Worm (Caenorhabditis elegans) whole organism, L2 larva: ENCODE data around the gene ugt-8.
A peak's percentile ranks its signal among the peaks of the same experiment; 100 is the strongest.
"Not testable (repeated sequence)": the region's sequence is repeated elsewhere in the genome, so short reads cannot be mapped to it uniquely, and the experiment has no call there.

Experiments
- C34F6.9 ChIP-seq: fragments of 150-350 bp; optimal IDR thresholded peaks from 2 replicates; lab custom pipeline; 2014; ENCODE audit warnings: missing biosample characterization, missing genetic modification characterization
- F13H6.1 ChIP-seq: sonication (generic microtip); optimal IDR thresholded peaks from 2 replicates; lab custom pipeline; 2016; ENCODE audit warnings: missing genetic modification characterization, missing compliant biosample characterization
- Y55F3AM.14 ChIP-seq: fragments of 200-800 bp; sonication (Bioruptor generic); optimal IDR thresholded peaks from 2 replicates; lab custom pipeline; 2018; ENCODE audit warnings: mild to moderate bottlenecking, missing genetic modification characterization, missing compliant biosample characterization
- ZK546.5 ChIP-seq: sonication (generic microtip); optimal IDR thresholded peaks from 2 replicates; lab custom pipeline; 2017; ENCODE audit warnings: missing biosample characterization, missing genetic modification characterization
- ama-1 ChIP-seq: fragments of 150-350 bp; optimal IDR thresholded peaks from 2 replicates; lab custom pipeline; 2018; ENCODE audit warnings: inconsistent platforms
- blmp-1 ChIP-seq: sonication (generic microtip); optimal IDR thresholded peaks from 2 replicates; lab custom pipeline; 2017; ENCODE audit warnings: missing genetic modification characterization, mild to moderate bottlenecking, missing compliant biosample characterization, antibody characterized with exemption, moderate library complexity; ENCODE audit not compliant: insufficient read depth
- ceh-16 ChIP-seq: fragments of 150-350 bp; optimal IDR thresholded peaks from 2 replicates; lab custom pipeline; 2014; ENCODE audit warnings: missing biosample characterization, missing genetic modification characterization
- crh-2 ChIP-seq: sonication (generic microtip); optimal IDR thresholded peaks from 2 replicates; lab custom pipeline; 2017; ENCODE audit warnings: missing biosample characterization, missing genetic modification characterization
- dmd-4 ChIP-seq: sonication (generic microtip); optimal IDR thresholded peaks from 2 replicates; lab custom pipeline; 2017; ENCODE audit warnings: missing biosample characterization, missing genetic modification characterization
- egl-27 ChIP-seq: sonication (generic microtip); optimal IDR thresholded peaks from 3 replicates; lab custom pipeline; 2017; ENCODE audit warnings: missing biosample characterization, missing genetic modification reagents, missing genetic modification characterization
- elt-3 ChIP-seq: sonication (generic microtip); optimal IDR thresholded peaks from 2 replicates; lab custom pipeline; 2017; ENCODE audit warnings: missing biosample characterization, missing genetic modification characterization
- fos-1 ChIP-seq: fragments of 150-350 bp; optimal IDR thresholded peaks from 2 replicates; lab custom pipeline; 2014; ENCODE audit warnings: missing biosample characterization, missing genetic modification characterization
- lin-11 ChIP-seq: fragments of 150-350 bp; sonication (generic microtip); optimal IDR thresholded peaks from 2 replicates; lab custom pipeline; 2014; ENCODE audit warnings: missing biosample characterization, missing genetic modification characterization, inconsistent platforms, mixed read lengths
- lin-39 ChIP-seq: fragments of 150-350 bp; optimal IDR thresholded peaks from 2 replicates; lab custom pipeline; 2014; ENCODE audit warnings: missing biosample characterization, missing genetic modification reagents, missing genetic modification characterization
- mab-5 ChIP-seq: fragments of 150-350 bp; optimal IDR thresholded peaks from 2 replicates; lab custom pipeline; 2014; ENCODE audit warnings: missing biosample characterization, missing genetic modification characterization
- mdl-1 ChIP-seq, 2 experiments: fragments of 150-350 bp in 1 of 2; sonication (generic microtip) in 1 of 2; optimal IDR thresholded peaks; 2 replicates each; lab custom pipeline; 2017; ENCODE audit warnings: missing biosample characterization in 2 of 2, missing genetic modification characterization in 2 of 2
- nhr-10 ChIP-seq: sonication (generic microtip); optimal IDR thresholded peaks from 2 replicates; lab custom pipeline; 2017; ENCODE audit warnings: missing biosample characterization, missing genetic modification characterization
- nhr-11 ChIP-seq: fragments of 150-350 bp; optimal IDR thresholded peaks from 2 replicates; lab custom pipeline; 2014; ENCODE audit warnings: missing biosample characterization, missing genetic modification characterization
- nhr-129 ChIP-seq: fragments of 150-350 bp; optimal IDR thresholded peaks from 2 replicates; lab custom pipeline; 2014; ENCODE audit warnings: missing biosample characterization, missing genetic modification characterization
- nhr-21 ChIP-seq: fragments of 150-350 bp; optimal IDR thresholded peaks from 2 replicates; lab custom pipeline; 2014; ENCODE audit warnings: missing biosample characterization, missing genetic modification characterization
- nhr-23 ChIP-seq: fragments of 150-350 bp; optimal IDR thresholded peaks from 2 replicates; lab custom pipeline; 2014; ENCODE audit warnings: missing biosample characterization, missing genetic modification reagents, missing genetic modification characterization
- nhr-25 ChIP-seq: fragments of 150-350 bp; sonication (generic microtip); optimal IDR thresholded peaks from 3 replicates; lab custom pipeline; 2014; ENCODE audit warnings: missing biosample characterization, missing genetic modification characterization
- peb-1 ChIP-seq: fragments of 150-350 bp; optimal IDR thresholded peaks from 2 replicates; lab custom pipeline; 2014; ENCODE audit warnings: missing biosample characterization, missing genetic modification characterization
- skn-1 ChIP-seq: sonication (generic microtip); optimal IDR thresholded peaks from 2 replicates; lab custom pipeline; 2017; ENCODE audit warnings: missing biosample characterization, missing genetic modification characterization
- sma-3 ChIP-seq: sonication (generic microtip); optimal IDR thresholded peaks from 2 replicates; lab custom pipeline; 2016; ENCODE audit warnings: missing genetic modification reagents, missing genetic modification characterization, missing compliant biosample characterization
- sma-9 ChIP-seq, 2 experiments: fragments of 150-350 bp in 1 of 2; sonication (generic microtip) in 1 of 2; optimal IDR thresholded peaks; 2 replicates each; lab custom pipeline; 2014 to 2016; ENCODE audit warnings: missing genetic modification characterization in 2 of 2, mild to moderate bottlenecking in 1 of 2, missing biosample characterization in 1 of 2, missing compliant biosample characterization in 1 of 2, missing genetic modification reagents in 1 of 2, moderate library complexity in 1 of 2
- snpc-4 ChIP-seq: fragments of 150-350 bp; optimal IDR thresholded peaks from 2 replicates; lab custom pipeline; 2014; ENCODE audit warnings: missing biosample characterization, missing genetic modification characterization
- unc-39 ChIP-seq: fragments of 150-350 bp; optimal IDR thresholded peaks from 2 replicates; lab custom pipeline; 2014; ENCODE audit warnings: missing biosample characterization, missing genetic modification characterization
- unc-62 ChIP-seq: fragments of 150-350 bp; optimal IDR thresholded peaks from 2 replicates; lab custom pipeline; 2014; ENCODE audit warnings: missing biosample characterization, missing genetic modification reagents, missing genetic modification characterization
- zag-1 ChIP-seq: fragments of 150-350 bp; optimal IDR thresholded peaks from 2 replicates; lab custom pipeline; 2014; ENCODE audit warnings: missing biosample characterization, missing genetic modification characterization
- ztf-1 ChIP-seq: fragments of 200-800 bp; sonication (Bioruptor generic); conservative IDR thresholded peaks from 2 replicates; pipeline ENCODE4 v1.3.6; 2022; ENCODE audit warnings: missing genetic modification characterization, missing compliant biosample characterization
- ztf-11 ChIP-seq: sonication (generic microtip); optimal IDR thresholded peaks from 2 replicates; lab custom pipeline; 2017; ENCODE audit warnings: missing biosample characterization, missing genetic modification characterization
- ztf-4 ChIP-seq: fragments of 150-350 bp; optimal IDR thresholded peaks from 2 replicates; lab custom pipeline; 2014; ENCODE audit warnings: missing biosample characterization, missing genetic modification characterization

Gene ugt-8

DNA sequence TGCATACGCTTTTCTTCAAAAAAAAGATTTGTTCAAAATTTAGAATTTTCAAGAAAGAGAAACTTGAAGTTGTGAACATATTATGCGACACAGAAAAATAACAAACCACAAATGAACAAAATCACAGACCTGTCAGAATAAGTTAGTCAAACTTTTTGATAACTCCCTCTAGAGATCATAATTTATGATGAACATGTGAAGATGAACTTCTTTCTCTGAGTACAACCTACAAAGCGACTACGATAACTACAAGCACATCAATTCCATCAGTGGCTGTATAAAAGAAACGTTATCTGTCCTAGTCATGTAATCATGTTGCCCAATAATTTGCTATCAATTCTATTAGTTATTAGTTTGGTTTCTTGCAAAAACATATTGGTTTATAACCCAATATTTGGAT, 8.0 kb upstream of the ugt-8 start, which contains the start of gene ugt-9:
TSS of gene ugt-9 (plus strand) at position 305 of the 400 bp plus-strand sequence.
- TF ChIP-seq zag-1: no peak
- no peak for TF ChIP-seq ztf-1
- TF ChIP-seq sma-9 (GFP tag; optimal IDR thresholded peaks at IDR 0.05; lab: Kevin White, UChicago): peak; percentile 84
- TF ChIP-seq sma-9 (tag; optimal IDR thresholded peaks at IDR 0.05; lab: Kevin White, UChicago): no peak
- TF ChIP-seq sma-3 (GFP tag; lab: Kevin White, UChicago): peak; percentile 51
- no peak for TF ChIP-seq blmp-1
- peak; percentile 64 for TF ChIP-seq nhr-25 (tag; lab: Kevin White, UChicago)
- no peak for TF ChIP-seq crh-2 (tag; lab: Kevin White, UChicago)

DNA sequence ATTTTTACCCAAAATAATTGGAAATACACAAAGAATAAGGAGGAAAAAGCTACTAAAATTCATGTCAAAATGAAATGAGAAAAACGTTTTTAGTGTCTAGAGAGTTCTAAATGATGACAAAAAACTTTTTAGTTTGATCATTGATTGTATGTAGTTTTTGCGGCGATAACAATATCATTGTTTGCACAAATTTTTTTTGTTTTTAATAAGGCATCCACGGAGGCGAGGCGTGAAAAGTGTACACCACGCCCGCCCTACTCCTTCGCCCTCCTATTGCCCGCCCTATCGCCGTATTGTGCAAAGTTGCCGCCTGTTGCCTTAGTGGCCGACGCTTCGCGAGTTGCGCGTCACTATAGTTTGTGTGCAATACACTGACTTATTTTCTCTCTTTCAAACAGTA, 3.7 kb upstream of the ugt-8 start, which contains the start of gene ugt-10:
TSS of gene ugt-10 (minus strand) at position 101 of the 400 bp plus-strand sequence.
- not testable (repeated sequence) for TF ChIP-seq C34F6.9 (tag; lab: Kevin White, UChicago); F13H6.1; fos-1

DNA sequence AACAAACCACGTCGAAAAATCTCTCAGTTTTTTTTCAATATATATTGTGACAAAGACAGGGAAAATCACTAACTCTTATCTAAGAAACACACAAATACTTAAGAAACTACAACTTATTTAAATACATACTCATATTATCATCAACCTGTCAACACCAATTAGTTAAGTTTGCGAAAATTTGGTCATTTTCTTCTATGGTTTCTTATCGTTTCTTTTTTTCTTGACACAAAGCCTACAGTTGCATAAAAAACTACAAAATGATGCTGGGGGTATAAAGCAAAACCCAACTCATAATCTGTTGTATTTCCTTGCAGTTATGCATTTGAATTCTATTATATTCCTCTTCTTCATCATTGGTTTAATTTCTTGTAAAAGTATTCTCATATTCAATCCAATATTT, 2.7 kb upstream of the ugt-8 start, which contains the start of gene ugt-67:
TSS of gene ugt-67 (plus strand) at position 301 of the 400 bp plus-strand sequence.
- no peak for TF ChIP-seq crh-2 (tag; lab: Kevin White, UChicago)
- TF ChIP-seq fos-1: no peak
- TF ChIP-seq F13H6.1: no peak
- no peak for TF ChIP-seq dmd-4 (tag; lab: Kevin White, UChicago)
- no peak for TF ChIP-seq unc-39

- no peak for TF ChIP-seq unc-39
- TF ChIP-seq unc-62: no peak
- no peak for TF ChIP-seq ceh-16 (tag; lab: Kevin White, UChicago)
- no peak for TF ChIP-seq ztf-1
Measured at ce11 chrV:4905953-4906352, 2.2 kb downstream of the ugt-8 start, which contains the start of gene ugt-14. TSS of gene ugt-14 (plus strand) at chrV:4906253.

ce11 chrV:4908591-4908990, 4.9 kb downstream of the ugt-8 start, which contains the start of gene ugt-13:
TSS of gene ugt-13 (plus strand) at chrV:4908884.
- TF ChIP-seq sma-9 (GFP tag; optimal IDR thresholded peaks at IDR 0.05; lab: Kevin White, UChicago): peak; percentile 81
- no peak for TF ChIP-seq sma-9 (tag; optimal IDR thresholded peaks at IDR 0.05; lab: Kevin White, UChicago)
- TF ChIP-seq ztf-4 (tag; lab: Kevin White, UChicago): no peak
- no peak for TF ChIP-seq peb-1 (tag; lab: Kevin White, UChicago)
- TF ChIP-seq nhr-129 (tag; lab: Kevin White, UChicago): peak; percentile 97
- peak; percentile 91 for TF ChIP-seq nhr-25 (tag; lab: Kevin White, UChicago)
- no peak for TF ChIP-seq lin-39
- TF ChIP-seq skn-1: no peak
- TF ChIP-seq crh-2 (tag; lab: Kevin White, UChicago): no peak
- no peak for TF ChIP-seq nhr-23 (tag; lab: Kevin White, UChicago)
- TF ChIP-seq nhr-21 (tag; lab: Kevin White, UChicago): peak; percentile 56
- TF ChIP-seq elt-3 (tag; lab: Kevin White, UChicago): no peak
- TF ChIP-seq fos-1: peak; percentile 1
- TF ChIP-seq ama-1 (lab: Kevin White, UChicago): no peak
- TF ChIP-seq sma-3 (GFP tag; lab: Kevin White, UChicago): peak; percentile 82

ce11 chrV:4912313-4912712, 8.6 kb downstream of the ugt-8 start, which contains the start of gene H23N18.5:
TSS of gene H23N18.5 (minus strand) at chrV:4912381.
- no peak for TF ChIP-seq lin-11 (tag; lab: Kevin White, UChicago)
- TF ChIP-seq Y55F3AM.14 (GFP tag; lab: Kevin White, UChicago): peak; percentile 5
- TF ChIP-seq nhr-25 (tag; lab: Kevin White, UChicago): peak; percentile 54
- no peak for TF ChIP-seq ztf-11
- TF ChIP-seq snpc-4 (tag; lab: Kevin White, UChicago): no peak
- TF ChIP-seq mab-5: no peak
- peak; percentile 48 for TF ChIP-seq nhr-21 (tag; lab: Kevin White, UChicago)

DNA sequence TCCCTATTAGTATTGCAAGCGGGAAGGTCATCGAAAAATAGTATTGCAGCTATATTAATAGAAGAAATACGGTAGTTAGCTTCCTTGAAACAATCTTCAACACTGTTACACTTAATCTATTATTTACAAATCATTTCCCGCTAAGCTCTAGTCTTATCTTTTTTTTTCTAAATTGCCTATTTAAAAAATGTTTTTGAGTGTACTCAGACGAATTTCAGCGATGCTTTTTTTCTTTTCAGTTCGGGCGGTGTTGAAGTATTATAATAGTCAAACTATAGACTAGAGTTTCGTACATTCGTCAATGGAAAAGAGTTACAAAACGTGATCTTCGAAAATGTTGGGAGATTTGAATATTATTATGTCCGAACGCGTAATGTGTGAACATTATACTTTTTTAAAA, 10.1 kb downstream of the ugt-8 start:
- TF ChIP-seq Y55F3AM.14 (GFP tag; lab: Kevin White, UChicago) (no peak), mab-5 (no peak), nhr-129 (tag; lab: Kevin White, UChicago) (no peak), ZK546.5 (tag; lab: Kevin White, UChicago) (no peak), lin-11 (tag; lab: Kevin White, UChicago) (no peak), nhr-11 (no peak), nhr-10 (tag; lab: Kevin White, UChicago) (no peak), ztf-1 (no peak), crh-2 (tag; lab: Kevin White, UChicago) (no peak), dmd-4 (tag; lab: Kevin White, UChicago) (no peak), blmp-1 (no peak), egl-27 (tag; lab: Kevin White, UChicago) (no peak), unc-39 (no peak), mdl-1 (tag; optimal IDR thresholded peaks at IDR 0.05; lab: Kevin White, UChicago) (no peak), ztf-4 (tag; lab: Kevin White, UChicago) (no peak), snpc-4 (tag; lab: Kevin White, UChicago) (no peak)
